Worm (Caenorhabditis elegans) whole organism, L4/young adult: ENCODE results near the gene odr-8.
"Not testable (repeated sequence)": the region's sequence is repeated elsewhere in the genome, so short reads cannot be mapped to it uniquely, and the experiment has no call there.

Source experiments
- W03F9.2 ChIP-seq: fragments of 150-350 bp; optimal IDR thresholded peaks from 2 replicates; lab custom pipeline; 2014; ENCODE audit warnings: missing biosample characterization, missing genetic modification characterization
- dao-5 ChIP-seq: sonication (generic microtip); optimal IDR thresholded peaks from 2 replicates; lab custom pipeline; 2016; ENCODE audit warnings: missing genotype, missing genetic modification characterization, moderate library complexity, missing compliant biosample characterization
- him-1 ChIP-seq: sonication (generic microtip); optimal IDR thresholded peaks from 2 replicates; lab custom pipeline; 2016; ENCODE audit warnings: missing genotype, missing genetic modification reagents, missing genetic modification characterization, missing compliant biosample characterization

The odr-8 gene

DNA sequence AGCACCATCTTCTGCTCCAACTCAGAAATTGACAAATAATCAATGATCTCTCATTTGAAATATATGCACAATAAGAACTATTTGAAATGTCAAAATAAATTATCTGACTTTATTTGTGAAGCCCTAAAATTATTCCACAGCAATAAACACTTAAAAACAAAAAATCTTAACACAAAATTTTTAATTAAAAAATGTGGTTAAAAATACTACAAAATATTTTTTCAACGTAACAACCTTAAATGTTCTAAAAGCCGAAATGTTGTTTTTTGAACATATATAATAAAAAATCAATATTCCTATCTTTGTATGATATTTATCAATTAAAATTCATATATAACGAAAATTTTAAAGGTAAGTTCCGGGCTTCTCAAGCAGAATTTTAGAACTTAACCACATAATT is 16.9 kb upstream of the odr-8 start, which contains the start of gene F38A5.8:
TSS of gene F38A5.8 (plus strand) at position 301 of the 400 bp plus-strand sequence.
- TF ChIP-seq W03F9.2 (tag; lab: Kevin White, UChicago) (no peak), dao-5 (no peak), him-1 (tag; lab: Kevin White, UChicago) (no peak)

DNA sequence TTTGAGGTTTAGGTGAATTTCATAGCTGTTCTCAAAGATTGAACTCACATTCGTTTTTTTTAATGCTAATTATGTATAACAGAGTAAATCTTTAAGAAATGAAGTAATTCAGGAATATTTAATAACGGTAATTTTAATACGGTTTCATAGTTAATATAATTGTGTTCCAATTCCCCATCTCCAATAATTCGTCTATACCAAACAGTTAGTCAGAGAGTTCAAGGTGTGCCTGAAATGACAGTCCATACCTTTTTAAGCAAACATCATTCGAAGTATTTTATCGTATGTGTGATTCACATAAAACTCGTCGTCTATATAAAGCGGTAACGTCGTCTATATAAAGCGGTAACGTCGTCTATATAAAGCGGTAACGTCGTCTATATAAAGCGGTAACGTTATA is 16.2 kb upstream of the odr-8 start, which contains the start of gene nspb-5:
TSS of gene nspb-5 (plus strand) at position 301 of the 400 bp plus-strand sequence.
- not testable (repeated sequence) for TF ChIP-seq him-1 (tag; lab: Kevin White, UChicago); dao-5; W03F9.2 (tag; lab: Kevin White, UChicago)

DNA sequence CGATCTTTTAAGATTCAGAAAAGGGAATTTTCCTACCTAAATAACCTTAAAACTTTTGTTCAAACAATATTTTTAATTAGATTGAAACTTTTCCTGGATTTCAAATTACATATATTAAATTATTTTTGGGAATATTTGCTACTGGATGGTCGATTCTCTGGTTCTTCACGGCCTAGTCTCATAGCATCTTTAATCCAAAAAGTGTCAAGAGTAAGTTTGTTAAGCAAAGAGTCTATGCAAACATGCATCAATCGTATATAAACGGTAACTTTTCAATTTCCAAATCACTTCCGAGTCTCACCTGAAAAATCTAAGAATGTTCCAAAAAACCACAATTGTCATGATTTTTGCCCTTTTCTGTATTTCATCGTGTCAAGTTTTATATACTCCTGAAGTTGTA is 15.4 kb upstream of the odr-8 start, which contains the start of gene nspb-4:
TSS of gene nspb-4 (plus strand) at position 301 of the 400 bp plus-strand sequence.
- TF ChIP-seq W03F9.2 (tag; lab: Kevin White, UChicago); him-1 (tag; lab: Kevin White, UChicago); dao-5: not testable (repeated sequence)

DNA sequence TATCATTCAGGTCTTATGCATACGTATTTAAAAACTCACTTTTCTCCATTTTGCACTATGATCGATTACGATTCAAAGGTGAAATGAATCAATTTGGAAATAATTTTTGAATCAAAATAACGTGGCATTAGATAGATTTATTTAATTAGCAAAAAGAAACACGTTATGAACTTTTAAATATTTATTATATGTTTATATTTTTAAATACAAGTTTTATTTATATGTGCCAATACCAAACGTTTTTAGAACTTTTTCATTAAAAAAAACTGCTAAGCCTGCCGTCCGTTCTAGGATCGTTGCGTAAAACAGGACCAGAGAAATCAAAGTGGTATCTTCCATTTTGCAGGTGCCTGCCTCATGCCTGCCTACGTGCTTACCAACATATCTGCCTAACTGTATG is 14.8 kb upstream of the odr-8 start, which contains the start of gene F38A5.6:
TSS of gene F38A5.6 (minus strand) at position 101 of the 400 bp plus-strand sequence.
- TF ChIP-seq W03F9.2 (tag; lab: Kevin White, UChicago) (no peak), him-1 (tag; lab: Kevin White, UChicago) (no peak), dao-5 (no peak)

DNA sequence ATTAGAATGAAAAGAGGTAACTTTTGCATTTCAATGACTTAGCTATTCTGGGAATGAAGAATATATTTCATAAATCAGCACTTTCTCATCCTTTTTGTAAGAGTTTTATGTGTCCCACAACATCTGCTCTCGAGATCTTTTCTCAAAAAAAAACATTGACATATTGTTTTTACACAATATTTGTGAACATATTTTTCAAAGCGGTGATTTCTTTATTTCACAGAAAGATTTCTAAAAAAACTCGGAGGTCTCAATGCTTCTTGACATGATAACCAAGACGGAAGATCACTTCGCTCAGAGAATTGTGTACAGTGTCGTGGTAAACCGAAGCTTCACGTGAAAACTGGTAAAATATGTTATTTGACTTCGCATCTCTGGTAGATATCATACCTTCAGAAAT is 13.4 kb upstream of the odr-8 start, which contains the start of gene F38A5.22:
TSS of gene F38A5.22 (minus strand) at position 29 of the 400 bp plus-strand sequence.
- no peak for TF ChIP-seq dao-5
- TF ChIP-seq W03F9.2 (tag; lab: Kevin White, UChicago): no peak
- no peak for TF ChIP-seq him-1 (tag; lab: Kevin White, UChicago)

DNA sequence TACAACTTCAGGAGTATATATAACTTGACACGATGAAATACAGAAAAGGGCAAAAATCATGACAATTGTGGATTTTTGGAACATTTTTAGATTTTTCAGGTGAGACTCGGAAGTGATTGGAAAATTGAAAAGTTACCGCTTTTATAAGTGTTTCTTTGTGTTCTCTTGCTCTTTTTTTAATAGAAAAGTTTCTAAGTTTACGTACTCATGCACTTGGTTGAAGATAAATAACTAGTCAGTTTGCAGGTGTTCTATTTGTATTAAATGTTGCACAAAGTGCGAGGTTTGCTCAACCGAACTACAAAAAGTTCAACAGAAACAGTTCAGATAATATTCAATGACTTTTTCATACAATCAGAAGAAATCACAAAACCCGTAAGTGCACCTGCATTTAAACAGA is 12.4 kb upstream of the odr-8 start, which contains the start of gene nspb-3:
TSS of gene nspb-3 (minus strand) at position 101 of the 400 bp plus-strand sequence.
- TF ChIP-seq W03F9.2 (tag; lab: Kevin White, UChicago); him-1 (tag; lab: Kevin White, UChicago); dao-5: not testable (repeated sequence)

DNA sequence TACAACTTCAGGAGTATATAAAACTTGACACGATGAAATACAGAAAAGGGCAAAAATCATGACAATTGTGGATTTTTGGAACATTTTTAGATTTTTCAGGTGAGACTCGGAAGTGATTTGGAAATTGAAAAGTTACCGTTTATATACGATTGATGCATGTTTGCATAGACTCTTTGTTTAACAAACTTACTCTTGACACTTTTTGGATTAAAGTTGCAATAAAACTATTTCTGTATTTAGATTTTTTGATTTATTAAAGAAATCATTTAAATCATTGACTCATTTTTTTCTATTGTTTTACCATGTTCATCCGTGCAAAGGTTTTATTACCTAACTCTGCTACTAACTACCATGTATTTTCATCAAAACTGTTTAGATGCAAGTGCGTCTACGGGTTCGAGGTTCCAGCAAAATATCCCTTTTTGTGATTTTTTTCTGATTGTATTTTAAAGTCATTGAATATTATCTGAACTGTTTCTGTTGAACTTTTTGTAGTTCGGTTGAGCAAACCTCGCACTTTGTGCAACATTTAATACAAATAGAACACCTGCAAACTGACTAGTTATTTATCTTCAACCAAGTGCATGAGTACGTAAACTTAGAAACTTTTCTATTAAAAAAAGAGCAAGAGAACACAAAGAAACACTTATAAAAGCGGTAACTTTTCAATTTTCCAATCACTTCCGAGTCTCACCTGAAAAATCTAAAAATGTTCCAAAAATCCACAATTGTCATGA is 8.7 kb upstream of the odr-8 start, which contains the start of the genes nspb-1 and nspb-2:
TSS of gene nspb-1 (minus strand) at position 101 of the 737 bp plus-strand sequence.
TSS of gene nspb-2 (plus strand) at position 687 of the 737 bp plus-strand sequence.
- not testable (repeated sequence) for TF ChIP-seq W03F9.2 (tag; lab: Kevin White, UChicago); him-1 (tag; lab: Kevin White, UChicago); dao-5

DNA sequence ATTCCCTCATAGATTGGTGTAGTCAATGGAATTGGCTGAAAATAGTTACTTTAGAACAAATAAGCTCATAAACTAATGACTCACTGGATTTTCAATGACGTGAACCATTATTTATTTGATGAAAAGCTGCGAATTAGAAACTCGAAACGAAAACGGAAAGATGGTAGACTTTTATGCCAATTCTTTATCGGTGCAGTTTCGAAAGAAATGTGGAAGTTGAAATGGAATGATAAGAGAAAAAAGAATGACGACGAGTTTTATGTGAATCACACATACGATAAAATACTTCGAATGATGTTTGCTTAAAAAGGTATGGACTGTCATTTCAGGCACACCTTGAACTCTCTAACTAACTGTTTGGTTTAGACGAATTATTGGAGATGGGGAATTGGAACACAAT is 7.5 kb upstream of the odr-8 start, which contains the start of the genes lec-11 and irld-7:
TSS of gene lec-11 (minus strand) at position 126 of the 400 bp plus-strand sequence.
TSS of gene irld-7 (plus strand) at position 332 of the 400 bp plus-strand sequence.
- no peak for TF ChIP-seq W03F9.2 (tag; lab: Kevin White, UChicago)
- no peak for TF ChIP-seq dao-5
- TF ChIP-seq him-1 (tag; lab: Kevin White, UChicago): no peak

DNA sequence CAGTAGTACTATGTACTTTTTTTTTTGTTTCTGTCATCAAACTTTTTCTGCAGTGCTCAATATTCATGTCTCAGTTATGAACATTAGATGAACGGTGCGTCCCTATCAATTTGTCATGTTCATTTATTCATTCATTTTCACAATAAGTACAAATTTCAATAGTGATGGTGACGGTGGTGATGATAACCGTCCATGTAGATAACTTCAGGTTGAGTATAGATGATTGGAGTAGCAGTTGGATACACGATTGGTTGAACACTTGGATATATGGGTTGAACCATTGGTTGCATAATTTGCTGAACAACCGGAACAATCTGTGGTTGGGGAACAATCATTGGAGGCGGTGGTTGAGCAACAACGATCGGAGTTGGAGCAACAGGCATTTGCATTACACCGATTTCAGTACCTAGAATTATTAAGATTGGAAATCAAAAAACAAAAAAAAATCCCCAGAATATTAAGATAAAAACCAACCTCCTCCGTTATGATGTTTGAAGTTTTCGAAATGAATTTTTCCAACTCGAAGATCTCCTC is 5.6 kb upstream of the odr-8 start:
- TF ChIP-seq W03F9.2 (tag; lab: Kevin White, UChicago): no peak
- TF ChIP-seq him-1 (tag; lab: Kevin White, UChicago): no peak
- no peak for TF ChIP-seq dao-5

DNA sequence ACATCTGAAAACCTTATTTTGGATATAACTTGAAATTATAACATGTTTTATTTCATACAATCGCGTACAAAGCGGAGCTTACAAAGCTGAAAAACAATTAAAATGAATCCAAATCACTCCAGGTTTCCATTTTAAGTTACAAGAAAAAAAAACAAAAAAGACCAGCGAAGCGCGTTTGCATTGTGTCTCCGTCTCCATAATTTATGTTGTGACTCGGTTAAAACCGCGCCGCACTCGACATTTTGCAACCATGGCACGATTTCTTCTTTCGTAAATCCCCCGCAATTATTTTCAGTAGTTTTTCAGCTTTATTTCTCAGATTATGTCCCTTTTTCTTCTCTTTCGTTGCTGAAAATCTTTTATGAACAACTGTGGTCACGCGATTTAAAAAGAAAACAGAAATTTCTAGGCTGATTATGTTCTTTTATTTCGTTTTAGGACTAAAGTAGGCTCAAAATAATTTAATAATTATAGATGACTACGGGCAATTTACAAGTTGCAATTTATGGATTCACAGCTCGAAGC is 3.0 kb upstream of the odr-8 start, which contains the start of the genes F38A5.2 and dnj-11:
TSS of gene F38A5.2 (minus strand) at position 4 of the 525 bp plus-strand sequence.
TSS of gene dnj-11 (plus strand) at position 475 of the 525 bp plus-strand sequence.
- peak; percentile 92 for TF ChIP-seq W03F9.2 (tag; lab: Kevin White, UChicago)
- TF ChIP-seq dao-5: no peak
- TF ChIP-seq him-1 (tag; lab: Kevin White, UChicago): peak; percentile 27

DNA sequence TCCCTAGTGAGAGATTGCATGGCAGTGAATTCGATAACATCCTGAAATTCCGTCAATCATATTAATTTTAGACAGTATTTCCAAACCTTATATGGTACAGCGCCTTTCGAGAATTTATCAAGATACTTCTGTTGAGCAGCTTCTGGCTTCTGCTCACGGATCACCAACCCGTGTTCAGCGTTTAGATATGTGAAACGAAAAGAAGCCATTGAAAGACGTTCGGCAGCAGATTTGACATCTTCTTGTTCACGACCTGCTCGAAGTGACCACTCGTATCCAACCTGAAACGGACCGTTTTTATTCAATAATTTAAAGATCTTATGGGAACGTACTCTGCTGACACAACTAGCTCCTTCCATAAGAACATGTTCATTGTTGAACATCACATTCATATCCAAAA is 846 bp downstream of the odr-8 start:
- TF ChIP-seq him-1 (tag; lab: Kevin White, UChicago): no peak
- no peak for TF ChIP-seq W03F9.2 (tag; lab: Kevin White, UChicago)
- TF ChIP-seq dao-5: no peak

DNA sequence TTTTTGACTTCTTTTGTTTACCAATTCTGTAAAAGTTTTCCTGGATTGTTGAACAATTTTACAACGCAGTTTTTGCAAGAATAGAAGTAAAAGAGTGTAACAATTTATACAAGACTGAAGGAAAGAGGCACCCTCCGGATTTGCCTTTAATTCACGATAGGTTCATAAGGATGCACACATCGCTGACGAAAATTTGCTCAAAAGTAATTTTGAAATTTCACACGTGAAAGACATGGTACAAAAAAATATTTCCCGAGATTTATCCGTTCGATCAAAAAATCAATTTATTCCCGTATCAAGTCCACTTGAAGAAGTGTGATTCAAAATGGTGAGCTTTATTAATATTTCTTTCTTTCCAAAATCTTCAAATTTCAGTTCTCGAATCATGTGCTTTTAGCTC is 4.6 kb downstream of the odr-8 start, which contains the start of gene C43G2.3:
TSS of gene C43G2.3 (plus strand) at position 301 of the 400 bp plus-strand sequence.
- TF ChIP-seq W03F9.2 (tag; lab: Kevin White, UChicago) (no peak), dao-5 (no peak), him-1 (tag; lab: Kevin White, UChicago) (no peak)

DNA sequence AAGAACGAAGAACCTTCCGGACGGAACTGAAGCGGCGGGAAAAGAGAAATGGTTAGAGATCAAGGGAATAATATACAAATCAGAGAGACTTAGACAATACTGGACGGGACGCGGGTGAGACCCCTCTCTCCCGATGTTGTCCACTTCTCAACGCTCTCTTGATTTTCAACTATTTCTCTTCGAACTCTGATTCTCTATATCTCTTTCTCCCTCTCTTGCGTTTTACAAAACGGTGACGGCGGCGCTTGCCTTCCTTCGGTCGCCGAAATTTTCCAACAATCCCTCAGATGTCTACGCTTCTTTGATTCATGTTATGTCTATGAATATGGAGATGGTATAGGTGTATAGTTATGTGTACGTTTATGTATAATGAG is 5.8 kb downstream of the odr-8 start:
- TF ChIP-seq W03F9.2 (tag; lab: Kevin White, UChicago) (no peak), him-1 (tag; lab: Kevin White, UChicago) (no peak), dao-5 (no peak)
